Fruit fly (Drosophila melanogaster) whole organism, adult: Measurements from ENCODE around the gene Dlg5.

Experiments used
- CG11617 ChIP-seq: fragments of 200-800 bp; sonication (Bioruptor generic); optimal IDR thresholded peaks from 2 replicates; lab custom pipeline; 2017; ENCODE audit warnings: mild to moderate bottlenecking, missing biosample characterization, missing genetic modification reagents, missing genetic modification characterization
- CG12768 ChIP-seq: fragments of 200-800 bp; sonication (Bioruptor generic); optimal IDR thresholded peaks from 2 replicates; lab custom pipeline; 2017; ENCODE audit warnings: missing biosample characterization, missing genetic modification characterization, mild to moderate bottlenecking, moderate library complexity, missing genetic modification reagents
- CG14711 ChIP-seq: fragments of 200-800 bp; sonication (Bioruptor generic); optimal IDR thresholded peaks from 2 replicates; lab custom pipeline; 2018; ENCODE audit warnings: missing biosample characterization, mild to moderate bottlenecking, missing genetic modification characterization, moderate library complexity
- CG1620 ChIP-seq: fragments of 200-800 bp; sonication (Bioruptor generic); optimal IDR thresholded peaks from 2 replicates; lab custom pipeline; 2016; ENCODE audit warnings: missing biosample characterization, missing genetic modification characterization
- CG33017 ChIP-seq: fragments of 200-800 bp; sonication (Bioruptor generic); optimal IDR thresholded peaks from 2 replicates; lab custom pipeline; 2018; ENCODE audit warnings: missing biosample characterization, mild to moderate bottlenecking, missing genetic modification characterization, moderate library complexity
- CG7101 ChIP-seq: fragments of 200-800 bp; sonication (Bioruptor generic); optimal IDR thresholded peaks from 2 replicates; lab custom pipeline; 2018; ENCODE audit warnings: missing biosample characterization, mild to moderate bottlenecking, missing genetic modification characterization, moderate library complexity
- Clk ChIP-seq: fragments of 200-800 bp; sonication (Bioruptor generic); optimal IDR thresholded peaks from 2 replicates; lab custom pipeline; 2017; ENCODE audit warnings: missing biosample characterization, missing genetic modification characterization
- Crg-1 ChIP-seq: fragments of 200-800 bp; sonication (Bioruptor generic); optimal IDR thresholded peaks from 2 replicates; lab custom pipeline; 2016; ENCODE audit warnings: missing biosample characterization, missing genetic modification characterization
- bab1 ChIP-seq: fragments of 200-800 bp; sonication (Bioruptor generic); optimal IDR thresholded peaks from 3 replicates; lab custom pipeline; 2019; ENCODE audit warnings: missing biosample characterization, mild to moderate bottlenecking, missing genetic modification characterization, moderate library complexity
- cnc ChIP-seq, 2 experiments: fragments of >200 bp; optimal IDR thresholded peaks; 2 replicates each; lab custom pipeline; 2017
- kay ChIP-seq: fragments of 200-800 bp; sonication (Bioruptor generic); peaks from one replicate; lab custom pipeline; 2016; ENCODE audit warnings: missing biosample characterization, missing genetic modification characterization, borderline replicate concordance
- ovo ChIP-seq: fragments of 200-800 bp; sonication (Bioruptor generic); optimal IDR thresholded peaks from 2 replicates; lab custom pipeline; 2016; ENCODE audit warnings: missing biosample characterization, missing genetic modification characterization
- pad ChIP-seq: fragments of 200-800 bp; sonication (Bioruptor generic); optimal IDR thresholded peaks from 3 replicates; lab custom pipeline; 2017; ENCODE audit warnings: missing biosample characterization, missing genetic modification characterization, mild to moderate bottlenecking, moderate library complexity, missing genetic modification reagents
- toe ChIP-seq: fragments of 200-800 bp; sonication (Bioruptor generic); optimal IDR thresholded peaks from 2 replicates; lab custom pipeline; 2016; ENCODE audit warnings: missing biosample characterization, missing genetic modification characterization

DNA sequence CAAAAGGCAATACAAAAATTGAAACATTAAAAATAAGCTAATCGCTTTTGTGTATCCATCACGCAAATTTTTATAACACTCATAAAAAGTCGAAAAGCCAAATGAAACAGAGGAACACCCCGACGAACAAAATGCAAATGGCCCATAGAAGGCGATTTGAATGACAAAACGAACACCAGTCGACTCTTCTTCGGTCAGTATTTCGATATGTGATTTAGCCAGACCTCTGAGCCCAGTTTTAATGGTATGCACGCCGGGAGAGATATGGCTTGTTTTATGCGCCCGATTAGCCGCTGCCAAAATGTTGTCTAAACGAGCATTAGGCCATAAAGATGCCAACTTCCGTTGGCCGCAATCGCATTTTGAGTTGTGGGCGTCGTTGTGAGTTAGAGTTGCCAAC lies 48.8 kb downstream of the Dlg5 start:
- TF ChIP-seq CG14711 (tag; lab: Kevin White, UChicago), result no peak
- no peak for TF ChIP-seq kay
- no peak for TF ChIP-seq pad (GFP tag; lab: Kevin White, UChicago)
- TF ChIP-seq toe (GFP tag; lab: Kevin White, UChicago), result no peak
- TF ChIP-seq CG11617 (GFP tag; lab: Kevin White, UChicago), result no peak
- TF ChIP-seq ovo (GFP tag; lab: Kevin White, UChicago), result no peak
- no peak for TF ChIP-seq Clk (GFP tag; lab: Kevin White, UChicago)
- no peak for TF ChIP-seq cnc (optimal IDR thresholded peaks at IDR 0.05; lab: Kevin White, UChicago)
- TF ChIP-seq CG12768 (GFP tag; lab: Kevin White, UChicago), result no peak
- TF ChIP-seq CG1620 (GFP tag; lab: Kevin White, UChicago), result no peak
- TF ChIP-seq CG7101 (tag; lab: Kevin White, UChicago), result no peak
- no peak for TF ChIP-seq bab1 (GFP tag; lab: Kevin White, UChicago)
- TF ChIP-seq CG33017 (tag; lab: Kevin White, UChicago), result no peak
- no peak for TF ChIP-seq Crg-1 (GFP tag; lab: Kevin White, UChicago)
